Worm (Caenorhabditis elegans): ENCODE data around the gene F26F2.1.
"Not testable (repeated sequence)": the region's sequence is repeated elsewhere in the genome, so short reads cannot be mapped to it uniquely, and the experiment has no call there.

ce11 chrV:20605812-20606211 is 44.1 kb upstream of the F26F2.1 start:
- peak; percentile 85 for TF ChIP-seq rnt-1 (tag; optimal IDR thresholded peaks at IDR 0.05)
- TF ChIP-seq eyg-1 (tag; optimal IDR thresholded peaks at IDR 0.05); hlh-13 (GFP tag; optimal IDR thresholded peaks at IDR 0.05): not testable (repeated sequence)
